Worm (Caenorhabditis elegans) whole organism, L3 larva: ENCODE data around the gene F46B3.8.

Experiments used
- R02D3.7 ChIP-seq: fragments of 150-350 bp; optimal IDR thresholded peaks from 2 replicates; lab custom pipeline; 2014; ENCODE audit warnings: missing biosample characterization, missing genetic modification characterization
- ZK546.5 ChIP-seq: sonication (generic microtip); optimal IDR thresholded peaks from 2 replicates; lab custom pipeline; 2017; ENCODE audit warnings: missing biosample characterization, missing genetic modification characterization
- aly-2 ChIP-seq: fragments of 150-350 bp; optimal IDR thresholded peaks from 2 replicates; lab custom pipeline; 2014; ENCODE audit warnings: missing biosample characterization, missing genetic modification characterization
- ama-1 ChIP-seq: fragments of 150-350 bp; optimal IDR thresholded peaks from 2 replicates; lab custom pipeline; 2018
- ceh-16 ChIP-seq: sonication (generic microtip); optimal IDR thresholded peaks from 2 replicates; lab custom pipeline; 2017; ENCODE audit warnings: missing biosample characterization, missing genetic modification characterization
- ceh-28 ChIP-seq: fragments of 150-350 bp; optimal IDR thresholded peaks from 2 replicates; lab custom pipeline; 2014; ENCODE audit warnings: missing biosample characterization, missing genetic modification reagents, missing genetic modification characterization
- ceh-82 ChIP-seq: fragments of 150-350 bp; optimal IDR thresholded peaks from 2 replicates; lab custom pipeline; 2014; ENCODE audit warnings: missing biosample characterization, missing genetic modification characterization
- ceh-9 ChIP-seq: sonication (generic microtip); optimal IDR thresholded peaks from 2 replicates; lab custom pipeline; 2018; ENCODE audit warnings: missing biosample characterization, missing genetic modification characterization
- egl-27 ChIP-seq: sonication (generic microtip); optimal IDR thresholded peaks from 4 replicates; lab custom pipeline; 2017; ENCODE audit warnings: missing biosample characterization, missing genetic modification reagents, missing genetic modification characterization
- elt-2 ChIP-seq: sonication (generic microtip); optimal IDR thresholded peaks from 2 replicates; lab custom pipeline; 2016; ENCODE audit warnings: missing genetic modification reagents, mild to moderate bottlenecking, missing genetic modification characterization, missing compliant biosample characterization
- elt-3 ChIP-seq, 3 experiments: fragments of 150-350 bp in 1 of 3; sonication (generic microtip) in 2 of 3; optimal IDR thresholded peaks; 2 replicates in 2 of 3; 4 replicates in 1 of 3; lab custom pipeline; 2014 to 2017; ENCODE audit warnings: missing biosample characterization in 3 of 3, missing genetic modification characterization in 3 of 3
- eor-1 ChIP-seq, 2 experiments: fragments of 150-350 bp; optimal IDR thresholded peaks; 2 replicates each; lab custom pipeline; 2014 to 2018; ENCODE audit warnings: missing biosample characterization in 2 of 2, missing genetic modification characterization in 2 of 2
- fkh-2 ChIP-seq: fragments of 150-350 bp; optimal IDR thresholded peaks from 2 replicates; lab custom pipeline; 2014; ENCODE audit warnings: missing biosample characterization, missing genetic modification reagents, missing genetic modification characterization
- fos-1 ChIP-seq: fragments of 150-350 bp; optimal IDR thresholded peaks from 2 replicates; lab custom pipeline; 2014; ENCODE audit warnings: missing biosample characterization, missing genetic modification characterization
- hmg-11 ChIP-seq: sonication (generic microtip); optimal IDR thresholded peaks from 2 replicates; lab custom pipeline; 2016; ENCODE audit warnings: missing genetic modification characterization, missing compliant biosample characterization
- jun-1 ChIP-seq: fragments of 150-350 bp; optimal IDR thresholded peaks from 2 replicates; lab custom pipeline; 2014; ENCODE audit warnings: missing biosample characterization, missing genetic modification reagents, missing genetic modification characterization
- lin-15B ChIP-seq: fragments of 150-350 bp; optimal IDR thresholded peaks from 2 replicates; lab custom pipeline; 2014; ENCODE audit warnings: missing biosample characterization, missing genetic modification characterization
- lin-39 ChIP-seq: fragments of 150-350 bp; optimal IDR thresholded peaks from 2 replicates; lab custom pipeline; 2018; ENCODE audit warnings: missing biosample characterization, missing genetic modification reagents, missing genetic modification characterization
- mml-1 ChIP-seq: fragments of 150-350 bp; sonication (generic microtip); optimal IDR thresholded peaks from 3 replicates; lab custom pipeline; 2014; ENCODE audit warnings: missing biosample characterization, missing genetic modification characterization
- nfya-1 ChIP-seq: sonication (generic microtip); optimal IDR thresholded peaks from 2 replicates; lab custom pipeline; 2017; ENCODE audit warnings: missing genetic modification characterization, mild to moderate bottlenecking, missing compliant biosample characterization, antibody characterized with exemption, moderate library complexity; ENCODE audit not compliant: insufficient read depth
- nhr-23 ChIP-seq: fragments of 150-350 bp; optimal IDR thresholded peaks from 2 replicates; lab custom pipeline; 2014; ENCODE audit warnings: missing biosample characterization, missing genetic modification reagents, missing genetic modification characterization
- nhr-237 ChIP-seq: fragments of 150-350 bp; optimal IDR thresholded peaks from 2 replicates; lab custom pipeline; 2014; ENCODE audit warnings: missing biosample characterization, missing genetic modification characterization
- nhr-25 ChIP-seq: sonication (generic microtip); optimal IDR thresholded peaks from 2 replicates; lab custom pipeline; 2017; ENCODE audit warnings: missing biosample characterization, missing genetic modification characterization
- nhr-43 ChIP-seq: sonication (generic microtip); optimal IDR thresholded peaks from 2 replicates; lab custom pipeline; 2016; ENCODE audit warnings: mild to moderate bottlenecking, missing genetic modification characterization, missing compliant biosample characterization; ENCODE audit not compliant: poor library complexity, severe bottlenecking
- nhr-67 ChIP-seq: fragments of 150-350 bp; optimal IDR thresholded peaks from 2 replicates; lab custom pipeline; 2014; ENCODE audit warnings: missing biosample characterization, missing genetic modification characterization
- nhr-76 ChIP-seq: fragments of 150-350 bp; sonication (generic microtip); optimal IDR thresholded peaks from 5 replicates; lab custom pipeline; 2014; ENCODE audit warnings: missing biosample characterization, missing genetic modification characterization
- pqm-1 ChIP-seq: fragments of 150-350 bp; optimal IDR thresholded peaks from 2 replicates; lab custom pipeline; 2017; ENCODE audit warnings: missing biosample characterization, missing genetic modification characterization, inconsistent platforms
- sea-2 ChIP-seq: fragments of 150-350 bp; sonication (generic microtip); optimal IDR thresholded peaks from 4 replicates; lab custom pipeline; 2014; ENCODE audit warnings: missing biosample characterization, missing genetic modification reagents, missing genetic modification characterization
- snpc-4 ChIP-seq: fragments of 150-350 bp; optimal IDR thresholded peaks from 2 replicates; lab custom pipeline; 2014; ENCODE audit warnings: missing biosample characterization, missing genetic modification characterization
- tbx-2 ChIP-seq: sonication (generic microtip); optimal IDR thresholded peaks from 2 replicates; lab custom pipeline; 2016; ENCODE audit warnings: mild to moderate bottlenecking, missing genetic modification characterization, missing compliant biosample characterization
- unc-39 ChIP-seq: sonication (generic microtip); optimal IDR thresholded peaks from 4 replicates; lab custom pipeline; 2017; ENCODE audit warnings: missing biosample characterization, missing genetic modification characterization
- unc-62 ChIP-seq: fragments of 150-350 bp; sonication (generic microtip); optimal IDR thresholded peaks from 4 replicates; lab custom pipeline; 2014; ENCODE audit warnings: missing biosample characterization, missing genetic modification reagents, missing genetic modification characterization
- zag-1 ChIP-seq: fragments of 150-350 bp; optimal IDR thresholded peaks from 2 replicates; lab custom pipeline; 2014; ENCODE audit warnings: missing biosample characterization, missing genetic modification characterization
- ztf-11 ChIP-seq: fragments of 150-350 bp; optimal IDR thresholded peaks from 2 replicates; lab custom pipeline; 2014; ENCODE audit warnings: missing biosample characterization, missing genetic modification characterization

F46B3.8 gene

DNA sequence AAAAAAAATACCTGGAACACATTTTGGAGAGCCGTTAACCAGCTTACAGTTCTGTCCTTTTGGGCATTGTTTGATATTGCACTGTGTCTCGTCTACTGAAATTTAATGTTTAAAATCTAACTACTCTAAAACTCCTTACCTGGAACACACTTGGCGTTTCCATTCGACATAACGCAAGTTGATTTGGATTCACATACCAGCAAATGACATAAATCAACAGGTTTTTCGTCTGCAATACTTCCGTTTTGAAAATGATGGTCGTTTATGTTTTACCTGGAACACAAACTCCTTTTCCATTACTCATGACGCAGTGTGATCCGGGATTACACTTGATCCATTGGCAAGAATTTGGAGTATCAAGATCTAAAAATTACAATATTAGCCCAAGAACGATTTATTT lies 2.3 kb upstream of the F46B3.8 start:
- TF ChIP-seq ceh-9 (tag; lab: Kevin White, UChicago) (no peak), mml-1 (tag; lab: Kevin White, UChicago) (no peak), sea-2 (GFP tag; lab: Kevin White, UChicago) (no peak), nhr-23 (tag; lab: Kevin White, UChicago) (no peak), elt-2 (no peak), ama-1 (lab: Kevin White, UChicago) (no peak), hmg-11 (no peak), ZK546.5 (no peak), unc-62 (GFP tag; lab: Kevin White, UChicago) (no peak), tbx-2 (tag; lab: Kevin White, UChicago) (no peak), nhr-67 (no peak), R02D3.7 (no peak)
- TF ChIP-seq, all 47 proteins: peak for 0

DNA sequence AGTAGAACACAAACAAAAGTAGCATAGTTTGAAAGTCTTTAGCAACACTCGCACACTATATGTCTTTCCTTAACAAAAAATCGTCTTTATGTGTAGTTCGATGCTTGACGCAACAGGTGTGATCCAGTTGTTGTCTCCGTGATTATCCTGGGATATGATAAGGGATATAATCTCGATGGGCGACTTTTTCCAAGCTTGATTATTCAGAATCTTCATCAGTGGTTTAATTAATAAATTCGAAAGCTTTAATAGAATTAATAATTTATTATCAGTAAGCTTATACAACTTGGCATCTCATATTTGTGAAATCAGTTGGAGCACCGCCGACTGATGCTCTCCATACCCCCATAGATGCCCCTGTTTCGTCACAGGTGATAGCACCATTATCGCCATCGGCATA lies 4.3 kb downstream of the F46B3.8 start, which contains the start of gene F46B3.7:
TSS of gene F46B3.7 (minus strand) at position 101 of the 400 bp plus-strand sequence.
- no peak for TF ChIP-seq ceh-16
- TF ChIP-seq nhr-237 (tag; lab: Kevin White, UChicago): no peak
- no peak for TF ChIP-seq R02D3.7
- TF ChIP-seq zag-1 (tag; lab: Kevin White, UChicago): no peak
- TF ChIP-seq nhr-76: no peak
- TF ChIP-seq unc-39 (tag; lab: Kevin White, UChicago): no peak
- TF ChIP-seq pqm-1 (tag; lab: Kevin White, UChicago): no peak
- TF ChIP-seq eor-1 (tag; optimal IDR thresholded peaks at IDR 0.05; lab: Kevin White, UChicago): no peak
- no peak for TF ChIP-seq fkh-2 (tag; lab: Kevin White, UChicago)
- no peak for TF ChIP-seq lin-39
- no peak for TF ChIP-seq jun-1
- no peak for TF ChIP-seq snpc-4
- TF ChIP-seq aly-2 (tag; lab: Kevin White, UChicago): no peak
- no peak for TF ChIP-seq nfya-1 (tag; lab: Kevin White, UChicago)
- TF ChIP-seq, all 47 proteins: peak for 0

DNA sequence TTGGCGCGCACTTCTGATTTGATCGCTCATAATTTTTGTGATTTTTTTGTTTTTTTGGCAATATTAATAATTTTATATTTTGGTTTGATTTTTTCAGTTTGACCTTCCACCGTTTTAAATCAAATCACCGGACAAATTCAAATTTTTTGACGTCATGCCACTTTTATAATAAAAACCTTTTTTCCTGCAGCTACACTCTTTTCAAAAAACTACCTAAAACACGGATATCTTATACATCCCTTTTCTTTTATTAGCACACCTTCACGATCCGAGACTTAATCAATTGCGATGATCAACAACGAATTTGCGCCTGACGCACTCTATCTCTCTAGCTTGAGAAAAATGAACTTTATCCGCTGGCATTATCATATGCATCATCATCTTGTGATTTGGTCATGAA lies 13.5 kb downstream of the F46B3.8 start, which contains the start of gene grd-2:
TSS of gene grd-2 (plus strand) at position 301 of the 400 bp plus-strand sequence.
- TF ChIP-seq unc-39 (tag; lab: Kevin White, UChicago) (no peak), lin-15B (tag; lab: Kevin White, UChicago) (no peak), tbx-2 (tag; lab: Kevin White, UChicago) (no peak), lin-39 (no peak), elt-3 (tag; optimal IDR thresholded peaks at IDR 0.05; lab: Kevin White, UChicago) (no peak), fkh-2 (tag; lab: Kevin White, UChicago) (no peak), ztf-11 (tag; lab: Kevin White, UChicago) (no peak), nhr-67 (no peak), fos-1 (no peak), ZK546.5 (no peak), ceh-82 (tag; lab: Kevin White, UChicago) (no peak), nhr-25 (tag; lab: Kevin White, UChicago) (no peak)

DNA sequence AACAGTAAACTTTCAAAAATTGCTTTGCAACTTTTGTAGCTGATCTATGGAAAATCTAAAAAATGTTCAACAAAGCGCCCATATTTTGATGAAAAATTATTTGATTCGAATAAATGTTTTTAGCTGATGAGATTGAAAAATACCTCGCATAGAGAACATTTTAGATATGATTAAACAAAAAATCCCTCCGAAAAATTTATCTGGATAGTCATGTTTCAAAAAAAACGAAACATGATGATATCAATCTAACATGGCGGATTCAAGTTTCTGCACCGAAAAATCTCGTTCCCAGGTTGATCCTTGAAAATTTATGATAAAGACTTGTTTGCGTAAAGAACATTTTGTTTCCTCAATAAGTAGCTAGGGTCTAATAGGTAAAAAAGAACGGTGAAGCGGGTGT lies 14.3 kb downstream of the F46B3.8 start, which contains the start of gene ttr-12:
TSS of gene ttr-12 (minus strand) at position 101 of the 400 bp plus-strand sequence.
- peak; percentile 7 for TF ChIP-seq nhr-43 (tag; lab: Kevin White, UChicago)
- TF ChIP-seq eor-1 (tag; optimal IDR thresholded peaks at IDR 0.05; lab: Kevin White, UChicago): no peak

DNA sequence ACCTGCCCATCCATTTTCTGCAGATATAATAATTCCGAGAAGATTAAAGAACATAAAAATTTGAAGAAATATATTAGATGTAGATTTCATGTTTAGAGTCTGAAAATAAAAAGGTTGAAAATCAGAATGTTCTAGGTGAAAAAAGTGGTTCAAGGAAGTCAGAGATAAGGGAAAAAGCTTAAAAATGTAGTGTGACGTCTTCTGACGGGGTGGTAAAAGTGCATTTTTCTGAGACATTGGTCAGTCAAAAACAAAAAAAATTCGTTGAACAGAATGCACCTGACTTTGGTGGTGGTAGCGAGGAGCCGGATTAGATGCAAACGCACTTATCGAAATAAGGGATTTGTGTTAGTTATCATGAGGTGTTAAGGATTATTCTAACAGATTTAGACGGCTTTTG lies 16.3 kb downstream of the F46B3.8 start, which contains the start of gene F46B3.23:
TSS of gene F46B3.23 (minus strand) at position 101 of the 400 bp plus-strand sequence.
- no peak for TF ChIP-seq eor-1 (tag; optimal IDR thresholded peaks at IDR 0.05; lab: Kevin White, UChicago)
- TF ChIP-seq ama-1 (lab: Kevin White, UChicago): no peak
- TF ChIP-seq ceh-82 (tag; lab: Kevin White, UChicago): no peak
- no peak for TF ChIP-seq lin-15B (tag; lab: Kevin White, UChicago)
- no peak for TF ChIP-seq nhr-237 (tag; lab: Kevin White, UChicago)
- TF ChIP-seq egl-27 (tag; lab: Kevin White, UChicago): no peak
- no peak for TF ChIP-seq lin-39
- TF ChIP-seq mml-1 (tag; lab: Kevin White, UChicago): no peak
- no peak for TF ChIP-seq sea-2 (GFP tag; lab: Kevin White, UChicago)
- TF ChIP-seq ceh-28 (tag; lab: Kevin White, UChicago): no peak
